Worm (Caenorhabditis elegans): ENCODE data around the gene ptr-4.

Gene ptr-4

ce11 chrX:6097551-6097950 lies 31.8 kb upstream of the ptr-4 start, which contains the start of gene C15H9.4 (continued):
- no peak for TF ChIP-seq tlf-1 (GFP tag; optimal IDR thresholded peaks at IDR 0.05)
- TF ChIP-seq hmg-20 (GFP tag; IDR thresholded peaks at IDR 0.05): no peak
- no peak for TF ChIP-seq rpc-1 (optimal IDR thresholded peaks at IDR 0.05)
- no peak for TF ChIP-seq rpc-1 (tag; optimal IDR thresholded peaks at IDR 0.05)
- TF ChIP-seq attf-5 (GFP tag; optimal IDR thresholded peaks at IDR 0.05): no peak
- no peak for TF ChIP-seq madf-8 (GFP tag; conservative IDR thresholded peaks at IDR 0.05)
- TF ChIP-seq mes-4 (tag; optimal IDR thresholded peaks at IDR 0.05): no peak
- TF ChIP-seq lin-54 (GFP tag; optimal IDR thresholded peaks at IDR 0.05): no peak
- no peak for TF ChIP-seq let-526 (GFP tag; IDR thresholded peaks at IDR 0.05)
- no peak for TF ChIP-seq B0261.1 (tag; optimal IDR thresholded peaks at IDR 0.05)
- no peak for TF ChIP-seq ztf-3 (GFP tag; optimal IDR thresholded peaks at IDR 0.05)
- no peak for TF ChIP-seq nfya-1 (tag; optimal IDR thresholded peaks at IDR 0.05; ENCODE audit: borderline replicate concordance, insufficient read depth)
- no peak for TF ChIP-seq nhr-80 (tag; optimal IDR thresholded peaks at IDR 0.05)
- TF ChIP-seq pha-4 (tag; optimal IDR thresholded peaks at IDR 0.05): no peak
- no peak for TF ChIP-seq F37B4.10 (GFP tag; IDR thresholded peaks at IDR 0.05)
- no peak for TF ChIP-seq B0035.1 (tag; optimal IDR thresholded peaks at IDR 0.05)
- TF ChIP-seq Y53G8AR.9 (GFP tag; conservative IDR thresholded peaks at IDR 0.05): no peak
- TF ChIP-seq madf-3 (GFP tag; IDR thresholded peaks at IDR 0.05): no peak
- no peak for TF ChIP-seq unc-62 (GFP tag; optimal IDR thresholded peaks at IDR 0.05)
- no peak for TF ChIP-seq B0336.3 (GFP tag; IDR thresholded peaks at IDR 0.05)
- TF ChIP-seq egl-18 (GFP tag; IDR thresholded peaks at IDR 0.05): no peak
- no peak for TF ChIP-seq snpc-1.3 (tag; optimal IDR thresholded peaks at IDR 0.05; ENCODE audit: insufficient read depth)
- peak; percentile 51 for TF ChIP-seq ceh-27 (GFP tag; optimal IDR thresholded peaks at IDR 0.05)
- TF ChIP-seq ceh-40 (GFP tag; IDR thresholded peaks at IDR 0.05): no peak
- no peak for TF ChIP-seq hlh-12 (tag; optimal IDR thresholded peaks at IDR 0.05)
- 0 out of 2 replicates have a peak, but pooled peaks have one; percentile 8 for TF ChIP-seq mcd-1 (GFP tag; IDR thresholded peaks at IDR 0.05)
- no peak for TF ChIP-seq F33H1.4 (GFP tag; IDR thresholded peaks at IDR 0.05)
- TF ChIP-seq hsf-1 (GFP tag; IDR thresholded peaks at IDR 0.05): no peak
- no peak for TF ChIP-seq him-1 (tag; optimal IDR thresholded peaks at IDR 0.05)
- no peak for TF ChIP-seq lag-1 (GFP tag; IDR thresholded peaks at IDR 0.05)
- TF ChIP-seq F39B2.1 (GFP tag; IDR thresholded peaks at IDR 0.05): no peak
- no peak for TF ChIP-seq F57A8.1 (GFP tag; optimal IDR thresholded peaks at IDR 0.05)
- TF ChIP-seq ceh-91 (GFP tag; IDR thresholded peaks at IDR 0.05): no peak
- TF ChIP-seq lin-40 (tag; optimal IDR thresholded peaks at IDR 0.05): peak; percentile 2
- TF ChIP-seq pbrm-1 (GFP tag; IDR thresholded peaks at IDR 0.05): 0 out of 2 replicates have a peak, but pooled peaks have one; percentile 29
- peak; percentile 31; the same call in 1 of the 2 replicates for TF ChIP-seq zfh-2 (GFP tag; conservative IDR thresholded peaks at IDR 0.05)
- TF ChIP-seq nfyb-1 (GFP tag; IDR thresholded peaks at IDR 0.05): peak; percentile 71; the same call in 1 of the 2 replicates
- no peak for TF ChIP-seq aptf-3 (GFP tag; IDR thresholded peaks at IDR 0.05)
- TF ChIP-seq ztf-22 (GFP tag; optimal IDR thresholded peaks at IDR 0.05): no peak
- TF ChIP-seq T26A5.8 (tag; optimal IDR thresholded peaks at IDR 0.05): no peak

DNA sequence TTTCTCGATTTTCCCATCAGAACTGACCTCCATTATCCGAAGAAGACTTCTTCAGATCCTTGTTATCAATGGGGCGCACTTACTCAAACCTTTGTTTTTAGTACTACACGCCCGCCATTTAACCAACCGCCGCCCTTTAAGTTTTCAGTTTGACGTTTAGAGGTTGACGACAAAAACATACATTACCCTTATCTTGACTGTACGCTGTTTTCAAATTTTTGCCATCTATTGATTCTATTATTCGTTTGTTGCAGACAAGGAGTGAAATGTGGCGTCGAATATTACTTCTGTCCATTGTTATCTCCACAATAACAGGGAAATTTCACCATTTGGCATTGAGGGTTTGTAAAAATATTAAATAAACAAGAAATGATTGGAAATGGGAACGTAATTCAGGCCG lies 27.3 kb upstream of the ptr-4 start, which contains the start of gene C15H9.5:
Gene C15H9.5, plus strand, starts transcription at position 255 of the 400 bp plus-strand sequence.
- TF ChIP-seq let-607 (tag; optimal IDR thresholded peaks at IDR 0.05) (peak in 1 of 2 experiments; percentile 33), dox-1 (GFP tag; IDR thresholded peaks at IDR 0.05) (peak; percentile 28; the same call in 1 of the 2 replicates), nfyb-1 (GFP tag; IDR thresholded peaks at IDR 0.05) (peak; percentile 69), sdz-38 (tag; optimal IDR thresholded peaks at IDR 0.05) (no peak), nhr-80 (tag; optimal IDR thresholded peaks at IDR 0.05) (peak; percentile 66), die-1 (tag; optimal IDR thresholded peaks at IDR 0.05) (no peak), mcd-1 (GFP tag; IDR thresholded peaks at IDR 0.05) (peak; percentile 29; the same call in 1 of the 2 replicates), snpc-4 (GFP tag; optimal IDR thresholded peaks at IDR 0.05) (no peak), snpc-4 (tag; optimal IDR thresholded peaks at IDR 0.05) (peak in 1 of 4 experiments; percentile 4), nfya-1 (tag; optimal IDR thresholded peaks at IDR 0.05; ENCODE audit: borderline replicate concordance, insufficient read depth) (no peak)

All from whole organism, young adult.